Worm (Caenorhabditis elegans) whole organism, L1 larva: ENCODE results near the gene srh-255.
A peak's percentile ranks its signal among the peaks of the same experiment; 100 is the strongest.

Experiments used
- C04F5.9 ChIP-seq: sonication (generic microtip); optimal IDR thresholded peaks from 2 replicates; lab custom pipeline; 2016; ENCODE audit warnings: missing genetic modification characterization, missing compliant biosample characterization
- C16A3.4 ChIP-seq: fragments of 150-350 bp; optimal IDR thresholded peaks from 2 replicates; lab custom pipeline; 2014; ENCODE audit warnings: missing biosample characterization, missing genetic modification characterization
- C34B4.2 ChIP-seq: sonication (generic microtip); optimal IDR thresholded peaks from 2 replicates; lab custom pipeline; 2017; ENCODE audit warnings: mild to moderate bottlenecking, missing genetic modification characterization, missing compliant biosample characterization
- Y116A8C.19 ChIP-seq: sonication (generic microtip); optimal IDR thresholded peaks from 2 replicates; lab custom pipeline; 2016; ENCODE audit warnings: missing compliant biosample characterization, missing genetic modification characterization, borderline replicate concordance
- alr-1 ChIP-seq: fragments of 200-800 bp; sonication (Bioruptor generic); optimal IDR thresholded peaks from 2 replicates; lab custom pipeline; 2018; ENCODE audit warnings: borderline replicate concordance, mild to moderate bottlenecking, missing genetic modification characterization, missing compliant biosample characterization
- aly-2 ChIP-seq: fragments of 150-350 bp; optimal IDR thresholded peaks from 2 replicates; lab custom pipeline; 2014; ENCODE audit warnings: missing biosample characterization, missing genetic modification characterization
- ceh-63 ChIP-seq: fragments of 200-800 bp; sonication (Bioruptor generic); optimal IDR thresholded peaks from 2 replicates; lab custom pipeline; 2018; ENCODE audit warnings: mild to moderate bottlenecking, missing genetic modification characterization, missing compliant biosample characterization
- ceh-82 ChIP-seq, 3 experiments: fragments of 150-350 bp in 1 of 3; sonication (generic microtip) in 2 of 3; optimal IDR thresholded peaks; 2 replicates each; lab custom pipeline; 2014 to 2017; ENCODE audit warnings: missing biosample characterization in 3 of 3, missing genetic modification characterization in 3 of 3
- ceh-88 ChIP-seq: fragments of 200-800 bp; sonication (Bioruptor generic); IDR thresholded peaks from 2 replicates; pipeline ENCODE4 v1.3.6; 2022; ENCODE audit warnings: missing genetic modification characterization, missing compliant biosample characterization
- dpl-1 ChIP-seq, 3 experiments: fragments of 150-350 bp in 2 of 3; sonication (generic microtip) in 1 of 3; optimal IDR thresholded peaks; 2 replicates each; lab custom pipeline; 2014 to 2017; ENCODE audit warnings: missing biosample characterization in 3 of 3, missing genetic modification characterization in 3 of 3, missing genetic modification reagents in 3 of 3
- efl-1 ChIP-seq, 4 experiments: fragments of 150-350 bp; optimal IDR thresholded peaks in 3 of 4; peaks in 1 of 4; 1 replicate in 1 of 4; 2 replicates in 3 of 4; lab custom pipeline; 2014; ENCODE audit warnings: missing biosample characterization in 2 of 4, missing genetic modification characterization in 2 of 4, missing genetic modification reagents in 2 of 4
- egl-13 ChIP-seq: sonication (generic microtip); optimal IDR thresholded peaks from 2 replicates; lab custom pipeline; 2016; ENCODE audit warnings: missing genotype, missing genetic modification reagents, missing genetic modification characterization, missing compliant biosample characterization
- egl-27 ChIP-seq, 2 experiments: fragments of 150-350 bp in 1 of 2; sonication (generic microtip); optimal IDR thresholded peaks; 3 replicates each; lab custom pipeline; 2017 to 2018; ENCODE audit warnings: missing biosample characterization in 2 of 2, missing genetic modification characterization in 2 of 2, missing genetic modification reagents in 2 of 2
- elt-3 ChIP-seq, 6 experiments: fragments of 150-350 bp in 1 of 6; sonication (generic microtip); optimal IDR thresholded peaks; 2 replicates each; lab custom pipeline; 2017 to 2018; ENCODE audit warnings: missing biosample characterization in 6 of 6, missing genetic modification characterization in 6 of 6, inconsistent platforms in 1 of 6
- fkh-4 ChIP-seq: sonication (generic microtip); optimal IDR thresholded peaks from 2 replicates; lab custom pipeline; 2016; ENCODE audit warnings: missing compliant biosample characterization, missing genetic modification characterization, borderline replicate concordance
- grh-1 ChIP-seq: fragments of 200-800 bp; sonication (Bioruptor generic); IDR thresholded peaks from 2 replicates; pipeline ENCODE4 v1.3.6; 2022; ENCODE audit warnings: missing genetic modification reagents, missing genetic modification characterization, missing compliant biosample characterization
- hlh-17 ChIP-seq: fragments of 200-800 bp; sonication (Bioruptor generic); optimal IDR thresholded peaks from 2 replicates; lab custom pipeline; 2018; ENCODE audit warnings: missing genetic modification characterization, mild to moderate bottlenecking, missing compliant biosample characterization, moderate library complexity, borderline replicate concordance
- lin-35 ChIP-seq, 2 experiments: fragments of 150-350 bp; optimal IDR thresholded peaks; 2 replicates each; lab custom pipeline; 2014; ENCODE audit warnings: missing biosample characterization in 2 of 2, missing genetic modification characterization in 2 of 2, missing genetic modification reagents in 2 of 2
- lir-3 ChIP-seq: sonication (generic microtip); optimal IDR thresholded peaks from 2 replicates; lab custom pipeline; 2016; ENCODE audit warnings: mild to moderate bottlenecking, missing genetic modification characterization, moderate library complexity, missing compliant biosample characterization; ENCODE audit not compliant: poor library complexity
- mdl-1 ChIP-seq, 2 experiments: fragments of 150-350 bp; optimal IDR thresholded peaks; 2 replicates each; lab custom pipeline; 2014 to 2017; ENCODE audit warnings: missing biosample characterization in 2 of 2, missing genetic modification characterization in 2 of 2, inconsistent platforms in 1 of 2
- mef-2 ChIP-seq: fragments of 150-350 bp; optimal IDR thresholded peaks from 2 replicates; lab custom pipeline; 2014; ENCODE audit warnings: missing biosample characterization, missing genetic modification characterization
- nhr-12 ChIP-seq: sonication (generic microtip); optimal IDR thresholded peaks from 2 replicates; lab custom pipeline; 2017; ENCODE audit warnings: missing biosample characterization, missing genetic modification characterization
- nhr-237 ChIP-seq: fragments of 150-350 bp; optimal IDR thresholded peaks from 2 replicates; lab custom pipeline; 2014; ENCODE audit warnings: missing biosample characterization, missing genetic modification characterization
- nhr-76 ChIP-seq: sonication (generic microtip); optimal IDR thresholded peaks from 2 replicates; lab custom pipeline; 2017; ENCODE audit warnings: missing biosample characterization, missing genetic modification characterization
- nhr-84 ChIP-seq: sonication (generic microtip); optimal IDR thresholded peaks from 2 replicates; lab custom pipeline; 2017; ENCODE audit warnings: missing biosample characterization, missing genetic modification characterization
- nhr-90 ChIP-seq: sonication (generic microtip); optimal IDR thresholded peaks from 2 replicates; lab custom pipeline; 2016; ENCODE audit warnings: mild to moderate bottlenecking, missing genetic modification characterization, missing compliant biosample characterization; ENCODE audit not compliant: poor library complexity
- pqm-1 ChIP-seq: sonication (generic microtip); optimal IDR thresholded peaks from 3 replicates; lab custom pipeline; 2017; ENCODE audit warnings: missing biosample characterization, missing genetic modification characterization
- rnt-1 ChIP-seq: sonication (generic microtip); optimal IDR thresholded peaks from 2 replicates; lab custom pipeline; 2016; ENCODE audit warnings: mild to moderate bottlenecking, missing genetic modification characterization, moderate library complexity, missing compliant biosample characterization
- snpc-4 ChIP-seq: fragments of 150-350 bp; optimal IDR thresholded peaks from 2 replicates; lab custom pipeline; 2014; ENCODE audit warnings: missing biosample characterization, missing genetic modification characterization
- snu-23 ChIP-seq: sonication (generic microtip); optimal IDR thresholded peaks from 2 replicates; lab custom pipeline; 2016; ENCODE audit warnings: missing genetic modification characterization, missing compliant biosample characterization
- swsn-7 ChIP-seq: sonication (generic microtip); optimal IDR thresholded peaks from 2 replicates; lab custom pipeline; 2016; ENCODE audit warnings: missing genetic modification characterization, missing compliant biosample characterization
- tbx-2 ChIP-seq: sonication (generic microtip); optimal IDR thresholded peaks from 2 replicates; lab custom pipeline; 2016; ENCODE audit warnings: missing genetic modification characterization, missing compliant biosample characterization
- tlp-1 ChIP-seq: fragments of 150-350 bp; optimal IDR thresholded peaks from 2 replicates; lab custom pipeline; 2014; ENCODE audit warnings: missing biosample characterization, missing genetic modification characterization
- unc-30 ChIP-seq: sonication (generic microtip); optimal IDR thresholded peaks from 2 replicates; lab custom pipeline; 2017; ENCODE audit warnings: missing biosample characterization, missing genetic modification characterization
- unc-86 ChIP-seq: sonication (generic microtip); optimal IDR thresholded peaks from 2 replicates; lab custom pipeline; 2016; ENCODE audit warnings: missing genetic modification characterization, missing compliant biosample characterization
- zip-4 ChIP-seq: fragments of 200-800 bp; sonication (Bioruptor generic); optimal IDR thresholded peaks from 2 replicates; lab custom pipeline; 2018; ENCODE audit warnings: mild to moderate bottlenecking, missing genetic modification characterization, moderate library complexity, missing compliant biosample characterization
- ztf-11 ChIP-seq, 2 experiments: sonication (generic microtip); optimal IDR thresholded peaks; 2 replicates each; lab custom pipeline; 2016 to 2017; ENCODE audit warnings: missing genetic modification characterization in 2 of 2, missing biosample characterization in 1 of 2, missing compliant biosample characterization in 1 of 2

Gene srh-255

DNA sequence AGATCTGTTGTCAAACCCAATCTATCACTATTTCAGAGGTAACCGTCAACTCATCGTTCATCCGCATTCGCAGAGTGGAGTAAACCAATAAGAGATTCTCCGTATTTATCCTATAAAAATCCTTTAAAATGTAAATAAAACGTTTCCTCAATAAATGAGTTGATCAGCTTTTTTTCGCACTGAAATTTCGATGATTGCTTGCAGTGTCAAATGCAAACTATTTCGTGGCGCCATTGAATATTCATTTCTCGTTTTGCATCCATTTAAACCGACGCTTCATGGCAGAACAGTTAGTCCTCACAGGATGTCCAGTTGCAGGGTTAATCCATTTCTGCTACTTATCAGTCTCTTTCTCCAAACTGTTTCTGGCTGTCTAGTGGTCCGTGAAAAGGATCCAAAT is 3.2 kb upstream of the srh-255 start, which contains the start of gene F28B1.9:
Gene F28B1.9, plus strand, starts transcription at position 301 of the 400 bp plus-strand sequence.
- TF ChIP-seq ceh-63 (GFP tag; lab: Kevin White, UChicago) (no peak), mef-2 (no peak)

DNA sequence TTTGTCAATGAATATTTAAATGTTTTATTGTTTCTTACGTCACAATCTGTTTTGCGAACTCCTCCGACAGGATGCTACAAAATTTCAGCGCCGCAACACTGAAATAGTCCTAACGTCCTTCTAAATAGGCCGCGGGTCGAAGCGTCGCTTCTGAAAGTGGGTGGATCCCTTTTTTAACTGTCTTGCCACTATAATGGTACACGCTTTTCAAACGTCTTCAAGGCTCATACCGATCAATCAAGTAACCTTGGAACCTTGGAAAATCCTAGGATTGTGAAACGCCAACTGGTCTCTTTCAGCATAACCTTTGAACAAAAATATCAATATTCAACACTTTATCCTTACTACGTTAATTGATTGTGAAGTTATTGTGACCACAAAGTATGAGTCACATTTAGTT is 1.9 kb downstream of the srh-255 start:
- no peak for TF ChIP-seq nhr-237 (tag; lab: Kevin White, UChicago)
- no peak for TF ChIP-seq egl-27 (tag; optimal IDR thresholded peaks at IDR 0.05; lab: Kevin White, UChicago)
- no peak for TF ChIP-seq nhr-76 (tag; lab: Kevin White, UChicago)
- no peak for TF ChIP-seq snu-23
- no peak for TF ChIP-seq elt-3 (tag; optimal IDR thresholded peaks at IDR 0.05; lab: Kevin White, UChicago)
- TF ChIP-seq aly-2 (tag; lab: Kevin White, UChicago) = no peak
- no peak for TF ChIP-seq mdl-1 (tag; optimal IDR thresholded peaks at IDR 0.05; lab: Kevin White, UChicago)
- no peak for TF ChIP-seq lin-35 (GFP tag; optimal IDR thresholded peaks at IDR 0.05; lab: Kevin White, UChicago)
- TF ChIP-seq hlh-17 = no peak
- no peak for TF ChIP-seq tlp-1 (tag; lab: Kevin White, UChicago)
- TF ChIP-seq alr-1 (tag; lab: Kevin White, UChicago) = no peak
- no peak for TF ChIP-seq pqm-1 (tag; lab: Kevin White, UChicago)
- no peak for TF ChIP-seq unc-86 (tag; lab: Kevin White, UChicago)

DNA sequence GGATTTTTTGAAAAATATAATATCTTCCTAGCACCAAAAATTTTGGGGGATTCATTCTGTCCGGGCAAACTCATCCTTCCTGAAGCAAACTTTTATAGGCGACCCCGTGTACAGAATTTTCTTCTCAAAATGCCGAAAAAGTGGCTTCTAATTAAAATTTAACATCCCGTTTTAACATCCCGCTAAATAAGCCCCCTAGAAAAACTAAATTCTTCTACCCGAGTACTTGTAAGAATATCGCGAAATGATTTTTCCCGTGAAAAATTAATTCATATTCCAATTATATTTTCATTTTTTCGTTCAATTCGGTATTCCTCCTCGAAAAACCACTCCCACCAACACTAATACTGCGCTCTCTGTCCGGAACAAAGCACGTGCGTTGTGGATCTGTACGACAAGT is 4.1 kb downstream of the srh-255 start, which contains the start of gene T05E12.8:
Gene T05E12.8, plus strand, starts transcription at position 301 of the 400 bp plus-strand sequence.
- TF ChIP-seq ceh-88 (GFP tag; lab: Robert Waterston, UW) (no peak), efl-1 (optimal IDR thresholded peaks at IDR 0.05; lab: Kevin White, UChicago) (no peak), efl-1 (GFP tag; optimal IDR thresholded peaks at IDR 0.05 in 1 of 2; lab: Kevin White, UChicago) (peak in 1 of 2 experiments; percentile 65)

DNA sequence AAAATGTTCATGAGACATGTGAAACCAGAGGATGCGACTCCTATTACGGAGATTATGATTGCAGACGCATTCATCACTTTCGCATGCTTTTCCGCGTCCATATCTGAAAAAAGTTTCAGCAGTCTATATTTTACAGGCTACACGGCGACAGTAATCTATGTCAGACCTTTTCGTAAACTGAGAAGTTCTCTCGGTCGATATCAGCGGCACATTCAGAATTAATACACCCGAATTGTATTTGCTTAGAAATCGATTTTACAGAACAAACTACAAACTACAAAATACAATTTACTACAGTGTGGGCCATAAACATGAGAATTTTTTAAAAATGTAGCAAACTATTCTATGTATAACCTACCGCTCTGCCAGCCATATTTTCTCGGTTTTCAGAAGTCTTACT is 6.8 kb downstream of the srh-255 start, which contains the start of gene srbc-14:
Gene srbc-14, minus strand, starts transcription at position 101 of the 400 bp plus-strand sequence.
- TF ChIP-seq nhr-90 = no peak
- TF ChIP-seq swsn-7 = no peak
- TF ChIP-seq unc-30 (tag; lab: Kevin White, UChicago) = no peak
- no peak for TF ChIP-seq fkh-4 (tag; lab: Kevin White, UChicago)
- no peak for TF ChIP-seq nhr-237 (tag; lab: Kevin White, UChicago)
- no peak for TF ChIP-seq alr-1 (tag; lab: Kevin White, UChicago)
- no peak for TF ChIP-seq C16A3.4 (tag; lab: Kevin White, UChicago)
- TF ChIP-seq ztf-11 (tag; optimal IDR thresholded peaks at IDR 0.05; lab: Kevin White, UChicago) = no peak

- TF ChIP-seq C04F5.9 = no peak
- no peak for TF ChIP-seq tbx-2 (tag; lab: Kevin White, UChicago)
- no peak for TF ChIP-seq rnt-1
- TF ChIP-seq nhr-76 (tag; lab: Kevin White, UChicago) = no peak
- no peak for TF ChIP-seq egl-13 (tag; lab: Kevin White, UChicago)
- TF ChIP-seq zip-4 (GFP tag; lab: Kevin White, UChicago) = no peak
- no peak for TF ChIP-seq Y116A8C.19 (tag; lab: Kevin White, UChicago)
- TF ChIP-seq C34B4.2 (tag; lab: Kevin White, UChicago) = no peak
- no peak for TF ChIP-seq swsn-7
- no peak for TF ChIP-seq pqm-1 (tag; lab: Kevin White, UChicago)
- no peak for TF ChIP-seq dpl-1 (GFP tag; optimal IDR thresholded peaks at IDR 0.05; lab: Kevin White, UChicago)
- no peak for TF ChIP-seq hlh-17
- no peak for TF ChIP-seq nhr-90
- TF ChIP-seq grh-1 = no peak
- no peak for TF ChIP-seq lir-3 (tag; lab: Kevin White, UChicago)
- no peak for TF ChIP-seq elt-3 (tag; optimal IDR thresholded peaks at IDR 0.05; lab: Kevin White, UChicago)
- no peak for TF ChIP-seq ceh-82 (tag; optimal IDR thresholded peaks at IDR 0.05; lab: Kevin White, UChicago)
- TF ChIP-seq nhr-12 (tag; lab: Kevin White, UChicago) = no peak
- TF ChIP-seq nhr-84 (tag; lab: Kevin White, UChicago) = no peak
- no peak for TF ChIP-seq snpc-4 (tag; lab: Kevin White, UChicago)
Observed at ce11 chrV:17075900-17076299, 11.1 kb downstream of the srh-255 start, which contains the start of gene str-125. TSS of gene str-125 (minus strand) at chrV:17076000.
